Worm (Caenorhabditis elegans) whole organism, late embryonic: ENCODE results near the gene bcat-1.

Experiments used
- Y22D7AL.16 ChIP-seq: sonication (generic microtip); optimal IDR thresholded peaks from 2 replicates; lab custom pipeline; 2016; ENCODE audit warnings: missing genetic modification characterization, missing compliant biosample characterization
- ceh-19 ChIP-seq: fragments of 200-800 bp; sonication (Bioruptor generic); optimal IDR thresholded peaks from 2 replicates; lab custom pipeline; 2018; ENCODE audit warnings: mild to moderate bottlenecking, missing genetic modification characterization, missing compliant biosample characterization
- ceh-22 ChIP-seq: sonication (generic microtip); optimal IDR thresholded peaks from 2 replicates; lab custom pipeline; 2017; ENCODE audit warnings: missing biosample characterization, missing genetic modification characterization
- che-1 ChIP-seq: sonication (generic microtip); optimal IDR thresholded peaks from 2 replicates; lab custom pipeline; 2016; ENCODE audit warnings: mild to moderate bottlenecking, missing genetic modification characterization, missing compliant biosample characterization
- lim-6 ChIP-seq: sonication (generic microtip); optimal IDR thresholded peaks from 2 replicates; lab custom pipeline; 2016; ENCODE audit warnings: missing genetic modification characterization, missing compliant biosample characterization
- pag-3 ChIP-seq: sonication (generic microtip); optimal IDR thresholded peaks from 2 replicates; lab custom pipeline; 2016; ENCODE audit warnings: missing compliant biosample characterization, missing genetic modification characterization, borderline replicate concordance
- pha-4 ChIP-seq: fragments of 150-350 bp; optimal IDR thresholded peaks from 2 replicates; lab custom pipeline; 2018; ENCODE audit warnings: missing biosample characterization, missing genetic modification reagents, missing genetic modification characterization
- pqm-1 ChIP-seq: sonication (generic microtip); optimal IDR thresholded peaks from 2 replicates; lab custom pipeline; 2016; ENCODE audit warnings: missing genetic modification characterization, missing compliant biosample characterization

ce11 chrX:12881174-12881573, 3.9 kb downstream of the bcat-1 start:
- TF ChIP-seq pqm-1 (tag; lab: Kevin White, UChicago) = no peak
- TF ChIP-seq pha-4 = no peak
- no peak for TF ChIP-seq lim-6 (tag; lab: Kevin White, UChicago)
- TF ChIP-seq che-1 (tag; lab: Kevin White, UChicago) = no peak
- no peak for TF ChIP-seq pag-3
- TF ChIP-seq ceh-19 (GFP tag; lab: Kevin White, UChicago) = no peak
- no peak for TF ChIP-seq ceh-22 (tag; lab: Kevin White, UChicago)
- TF ChIP-seq Y22D7AL.16 (tag; lab: Kevin White, UChicago) = no peak
